Worm (Caenorhabditis elegans) whole organism, late embryonic: ENCODE results near the gene irg-6.
A peak's percentile ranks its signal among the peaks of the same experiment; 100 is the strongest.

Source experiments
- C38D4.7 ChIP-seq: fragments of 200-800 bp; sonication (Bioruptor generic); optimal IDR thresholded peaks from 2 replicates; lab custom pipeline; 2018; ENCODE audit warnings: mild to moderate bottlenecking, missing genetic modification characterization, moderate library complexity, missing compliant biosample characterization
- T23F11.4 ChIP-seq: fragments of 200-800 bp; sonication (Bioruptor generic); optimal IDR thresholded peaks from 2 replicates; lab custom pipeline; 2018; ENCODE audit warnings: mild to moderate bottlenecking, missing genetic modification characterization, missing compliant biosample characterization
- ama-1 ChIP-seq: fragments of 150-350 bp; optimal IDR thresholded peaks from 2 replicates; lab custom pipeline; 2014
- ceh-19 ChIP-seq: fragments of 200-800 bp; sonication (Bioruptor generic); optimal IDR thresholded peaks from 2 replicates; lab custom pipeline; 2018; ENCODE audit warnings: mild to moderate bottlenecking, missing genetic modification characterization, missing compliant biosample characterization
- ceh-22 ChIP-seq: sonication (generic microtip); optimal IDR thresholded peaks from 2 replicates; lab custom pipeline; 2017; ENCODE audit warnings: missing biosample characterization, missing genetic modification characterization
- ceh-30 ChIP-seq: fragments of 150-350 bp; optimal IDR thresholded peaks from 2 replicates; lab custom pipeline; 2014; ENCODE audit warnings: missing biosample characterization, missing genetic modification characterization
- ceh-6 ChIP-seq: fragments of 200-800 bp; sonication (Bioruptor generic); optimal IDR thresholded peaks from 2 replicates; lab custom pipeline; 2018; ENCODE audit warnings: mild to moderate bottlenecking, missing genetic modification characterization, missing compliant biosample characterization
- dmd-4 ChIP-seq: sonication (generic microtip); optimal IDR thresholded peaks from 2 replicates; lab custom pipeline; 2016; ENCODE audit warnings: borderline replicate concordance, missing genetic modification characterization, missing compliant biosample characterization
- elt-2 ChIP-seq: sonication (generic microtip); optimal IDR thresholded peaks from 2 replicates; lab custom pipeline; 2016; ENCODE audit warnings: missing genetic modification reagents, missing genetic modification characterization, missing compliant biosample characterization
- ets-4 ChIP-seq: sonication (generic microtip); optimal IDR thresholded peaks from 2 replicates; lab custom pipeline; 2016; ENCODE audit warnings: missing genetic modification characterization, missing compliant biosample characterization
- eyg-1 ChIP-seq: sonication (generic microtip); optimal IDR thresholded peaks from 2 replicates; lab custom pipeline; 2016; ENCODE audit warnings: missing genotype, missing genetic modification characterization, missing compliant biosample characterization
- fax-1 ChIP-seq: sonication (generic microtip); optimal IDR thresholded peaks from 2 replicates; lab custom pipeline; 2016; ENCODE audit warnings: missing genotype, missing genetic modification characterization, missing compliant biosample characterization
- fkh-6 ChIP-seq: sonication (generic microtip); optimal IDR thresholded peaks from 2 replicates; lab custom pipeline; 2016; ENCODE audit warnings: missing genetic modification characterization, missing compliant biosample characterization
- hlh-30 ChIP-seq: sonication (generic microtip); optimal IDR thresholded peaks from 2 replicates; lab custom pipeline; 2017; ENCODE audit warnings: antibody characterized with exemption, missing genetic modification characterization, missing compliant biosample characterization; ENCODE audit not compliant: insufficient read depth
- hlh-6 ChIP-seq: sonication (generic microtip); optimal IDR thresholded peaks from 2 replicates; lab custom pipeline; 2016; ENCODE audit warnings: missing genotype, missing genetic modification characterization, missing compliant biosample characterization
- hlh-8 ChIP-seq: sonication (generic microtip); optimal IDR thresholded peaks from 2 replicates; lab custom pipeline; 2016; ENCODE audit warnings: missing genotype, missing genetic modification characterization, missing compliant biosample characterization
- lin-11 ChIP-seq: fragments of 200-800 bp; sonication (Bioruptor generic); optimal IDR thresholded peaks from 2 replicates; lab custom pipeline; 2018; ENCODE audit warnings: mild to moderate bottlenecking, missing genetic modification characterization, missing compliant biosample characterization
- madf-2 ChIP-seq: sonication (generic microtip); optimal IDR thresholded peaks from 2 replicates; lab custom pipeline; 2017; ENCODE audit warnings: missing genetic modification characterization, missing compliant biosample characterization
- mec-3 ChIP-seq: sonication (generic microtip); optimal IDR thresholded peaks from 2 replicates; lab custom pipeline; 2016; ENCODE audit warnings: borderline replicate concordance, missing genetic modification characterization, missing compliant biosample characterization
- npax-4 ChIP-seq: sonication (generic microtip); optimal IDR thresholded peaks from 2 replicates; lab custom pipeline; 2016; ENCODE audit warnings: missing genetic modification characterization, missing compliant biosample characterization
- odd-2 ChIP-seq: sonication (generic microtip); optimal IDR thresholded peaks from 2 replicates; lab custom pipeline; 2017; ENCODE audit warnings: antibody characterized with exemption, mild to moderate bottlenecking, missing genetic modification characterization, missing compliant biosample characterization
- pag-3 ChIP-seq: sonication (generic microtip); optimal IDR thresholded peaks from 2 replicates; lab custom pipeline; 2016; ENCODE audit warnings: missing compliant biosample characterization, missing genetic modification characterization, borderline replicate concordance
- pax-1 ChIP-seq: fragments of 150-350 bp; optimal IDR thresholded peaks from 2 replicates; lab custom pipeline; 2014; ENCODE audit warnings: missing biosample characterization, missing genetic modification characterization
- rnt-1 ChIP-seq: sonication (generic microtip); optimal IDR thresholded peaks from 2 replicates; lab custom pipeline; 2016; ENCODE audit warnings: missing genetic modification characterization, missing compliant biosample characterization
- sdc-2 ChIP-seq: sonication (generic microtip); optimal IDR thresholded peaks from 2 replicates; lab custom pipeline; 2016; ENCODE audit warnings: missing genotype, missing genetic modification characterization, missing compliant biosample characterization
- sox-4 ChIP-seq: sonication (generic microtip); optimal IDR thresholded peaks from 2 replicates; lab custom pipeline; 2017; ENCODE audit warnings: mild to moderate bottlenecking, missing genetic modification characterization, inconsistent platforms, missing compliant biosample characterization
- ttx-3 ChIP-seq: sonication (generic microtip); optimal IDR thresholded peaks from 2 replicates; lab custom pipeline; 2016; ENCODE audit warnings: missing genetic modification reagents, missing genetic modification characterization, missing compliant biosample characterization
- unc-3 ChIP-seq, 2 experiments: fragments of 200-800 bp in 1 of 2; sonication (Bioruptor generic) in 1 of 2; sonication (generic microtip) in 1 of 2; conservative IDR thresholded peaks in 1 of 2; optimal IDR thresholded peaks in 1 of 2; 2 replicates each; pipeline versions ENCODE4 v1.3.6 to Lab custom; 2016 to 2022; ENCODE audit warnings: missing compliant biosample characterization in 2 of 2, missing genetic modification characterization in 2 of 2, missing genetic modification reagents in 1 of 2
- unc-86 ChIP-seq: sonication (generic microtip); optimal IDR thresholded peaks from 2 replicates; lab custom pipeline; 2016; ENCODE audit warnings: missing genetic modification characterization, missing compliant biosample characterization
- zip-5 ChIP-seq: sonication (generic microtip); optimal IDR thresholded peaks from 2 replicates; lab custom pipeline; 2016; ENCODE audit warnings: missing genetic modification characterization, missing compliant biosample characterization
- ztf-16 ChIP-seq: sonication (generic microtip); optimal IDR thresholded peaks from 2 replicates; lab custom pipeline; 2017; ENCODE audit warnings: missing genetic modification characterization, missing compliant biosample characterization

The irg-6 gene

ce11 chrIV:12921027-12921426 is 6.3 kb upstream of the irg-6 start, which contains the start of gene C32H11.4:
Gene C32H11.4, plus strand, starts transcription at chrIV:12921264.
- no peak for TF ChIP-seq sdc-2 (tag; lab: Kevin White, UChicago)
- no peak for TF ChIP-seq T23F11.4 (GFP tag; lab: Kevin White, UChicago)
- TF ChIP-seq dmd-4 (tag; lab: Kevin White, UChicago): no peak
- TF ChIP-seq ttx-3: no peak
- TF ChIP-seq ceh-6 (GFP tag; lab: Kevin White, UChicago): no peak
- no peak for TF ChIP-seq pag-3 (tag; lab: Kevin White, UChicago)
- no peak for TF ChIP-seq fax-1 (tag; lab: Kevin White, UChicago)
- no peak for TF ChIP-seq ama-1 (lab: Kevin White, UChicago)
- no peak for TF ChIP-seq npax-4 (tag; lab: Kevin White, UChicago)
- TF ChIP-seq mec-3: no peak
- no peak for TF ChIP-seq hlh-8
- no peak for TF ChIP-seq C38D4.7 (GFP tag; lab: Kevin White, UChicago)
- no peak for TF ChIP-seq eyg-1
- TF ChIP-seq madf-2: no peak

- no peak for TF ChIP-seq pax-1
- no peak for TF ChIP-seq ets-4
- TF ChIP-seq odd-2 (tag; lab: Kevin White, UChicago): no peak
- no peak for TF ChIP-seq rnt-1 (tag; lab: Kevin White, UChicago)
- TF ChIP-seq fkh-6 (tag; lab: Kevin White, UChicago): no peak
- TF ChIP-seq mec-3: no peak
- TF ChIP-seq sox-4: no peak
- TF ChIP-seq ceh-22 (tag; lab: Kevin White, UChicago): no peak
- TF ChIP-seq, all 69 proteins: peak for 0
These were observed 5.8 kb upstream of the irg-6 start for ce11 chrIV:12920553-12920952.

ce11 chrIV:12918256-12918655 is 3.5 kb upstream of the irg-6 start, which contains the start of gene C32H11.3:
Gene C32H11.3, plus strand, starts transcription at chrIV:12918556.
- TF ChIP-seq ztf-16 (no peak), unc-86 (tag; lab: Kevin White, UChicago) (no peak)

DNA sequence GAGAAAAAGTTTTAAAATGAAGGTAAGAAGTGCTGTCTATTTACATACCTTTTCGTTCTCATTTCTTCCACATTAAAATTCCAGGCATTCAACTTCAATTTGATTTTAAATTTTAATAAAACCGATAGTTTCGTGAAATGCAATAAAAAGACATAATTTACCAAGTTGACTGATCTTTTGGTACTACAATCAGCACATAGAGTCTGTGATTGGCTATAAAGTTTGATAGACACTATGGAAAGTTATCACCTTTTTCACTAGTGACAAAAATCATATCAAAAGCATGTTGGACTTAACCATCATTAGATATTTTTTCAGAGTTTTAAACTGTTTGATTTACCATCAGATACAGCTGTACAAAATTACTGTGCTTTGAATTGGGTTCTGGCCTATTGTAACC is 710 bp upstream of the irg-6 start, which contains the start of gene srz-15:
TSS of gene srz-15 (plus strand) at position 301 of the 400 bp plus-strand sequence.
- no peak for TF ChIP-seq unc-3 (GFP tag; conservative IDR thresholded peaks at IDR 0.05; lab: Robert Waterston, UW)
- no peak for TF ChIP-seq unc-3 (tag; optimal IDR thresholded peaks at IDR 0.05; lab: Kevin White, UChicago)
- TF ChIP-seq, all 69 proteins: peak for 0

ce11 chrIV:12911990-12912389 is 2.8 kb downstream of the irg-6 start, which contains the start of gene K08D8.5:
Gene K08D8.5, minus strand, starts transcription at chrIV:12912129.
- no peak for TF ChIP-seq ceh-19 (GFP tag; lab: Kevin White, UChicago)
- TF ChIP-seq lin-11 (tag; lab: Kevin White, UChicago): no peak
- no peak for TF ChIP-seq odd-2 (tag; lab: Kevin White, UChicago)
- peak; percentile 39 for TF ChIP-seq elt-2 (tag; lab: Kevin White, UChicago)
- no peak for TF ChIP-seq ceh-30 (tag; lab: Kevin White, UChicago)
- no peak for TF ChIP-seq mec-3
- TF ChIP-seq ama-1 (lab: Kevin White, UChicago): no peak
- no peak for TF ChIP-seq zip-5
- TF ChIP-seq, all 69 proteins: peak for 1

DNA sequence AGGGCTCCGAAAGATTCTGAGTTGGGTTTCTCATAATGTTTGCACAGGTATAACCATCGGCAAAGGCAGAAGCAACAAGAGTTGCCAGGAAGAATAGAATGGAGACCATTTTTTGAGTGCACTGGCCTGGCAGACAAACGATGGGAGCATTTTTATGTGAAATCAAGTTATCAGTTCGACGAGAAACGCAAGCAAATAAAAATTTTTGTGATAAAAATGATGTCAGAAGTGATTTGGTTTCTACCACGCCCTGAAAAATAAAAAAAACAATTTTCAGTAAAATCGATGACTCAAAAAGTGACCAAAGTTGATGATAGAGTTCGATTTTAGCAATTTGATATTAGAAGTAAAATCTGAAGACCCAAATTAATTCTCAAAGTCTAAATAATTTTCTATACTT is 4.9 kb downstream of the irg-6 start, which contains the start of gene K08D8.4:
TSS of gene K08D8.4 (minus strand) at position 128 of the 400 bp plus-strand sequence.
- TF ChIP-seq elt-2 (tag; lab: Kevin White, UChicago): peak; percentile 15
- no peak for TF ChIP-seq hlh-6 (tag; lab: Kevin White, UChicago)
- TF ChIP-seq hlh-30 (tag; lab: Kevin White, UChicago): no peak
- TF ChIP-seq, all 69 proteins: peak for 1
